Worm (Caenorhabditis elegans): ENCODE data around the gene ran-2.

- no peak for TF ChIP-seq nhr-25 (tag; optimal IDR thresholded peaks at IDR 0.05; ENCODE audit: borderline replicate concordance, insufficient read depth)
- no peak for TF ChIP-seq aly-2 (tag; optimal IDR thresholded peaks at IDR 0.05)
- TF ChIP-seq spr-3 (GFP tag; optimal IDR thresholded peaks at IDR 0.05): no peak
- no peak for TF ChIP-seq jun-1 (tag; optimal IDR thresholded peaks at IDR 0.05)
- TF ChIP-seq mdl-1 (tag; optimal IDR thresholded peaks at IDR 0.05): no peak
- no peak for TF ChIP-seq ceh-32 (tag; optimal IDR thresholded peaks at IDR 0.05; ENCODE audit: poor library complexity)
- no peak for TF ChIP-seq nhr-48 (tag; optimal IDR thresholded peaks at IDR 0.05)
- TF ChIP-seq mxl-3 (GFP tag; optimal IDR thresholded peaks at IDR 0.05): no peak
- no peak for TF ChIP-seq vab-7 (GFP tag; IDR thresholded peaks at IDR 0.05)
These were observed 38.6 kb upstream of the ran-2 start, which contains the start of gene ZK688.4 for ce11 chrIII:7894724-7895123.
